4 fruit fly cellular contexts compared by ENCODE assay signal in genomic region chr3R:5264251-5265098, dm6.
A peak's percentile ranks its signal among the peaks of the same experiment; 100 is the strongest.
TF ChIP-seq lines count a peak whose summit lies in the region.

No protein-coding gene starts in this region.

TF ChIP-seq in whole organism, adult, 20 proteins besides CTCF, POLR2A, EP300 and RAD21 (continued from another document):
- TF ChIP-seq CG5204 (GFP tag; optimal IDR thresholded peaks at IDR 0.05; lab: Kevin White, UChicago) = no peak
- TF ChIP-seq cnc (optimal IDR thresholded peaks at IDR 0.05; lab: Kevin White, UChicago) = no peak
TF ChIP-seq in whole organism, adult: peak in this region for 15.

TF ChIP-seq in whole organism, embryonic, 481 proteins besides CTCF, POLR2A, EP300 and RAD21 (continued from another document and continues in another):
- TF ChIP-seq CG1603 (tag; optimal IDR thresholded peaks at IDR 0.05; lab: Kevin White, UChicago) = peak; percentile 42
- TF ChIP-seq CG8388 (GFP tag; optimal IDR thresholded peaks at IDR 0.05; lab: Kevin White, UChicago) = peak; percentile 22
- no peak for TF ChIP-seq Dbx (GFP tag; IDR thresholded peaks at IDR 0.05; lab: Robert Waterston, UW)
- no peak for TF ChIP-seq Nf-YA (GFP tag; IDR thresholded peaks at IDR 0.05; lab: Robert Waterston, UW)
- peak; percentile 32 for TF ChIP-seq CG2116 (GFP tag; optimal IDR thresholded peaks at IDR 0.05; lab: Kevin White, UChicago)
- peak; percentile 45 for TF ChIP-seq Oli (tag; optimal IDR thresholded peaks at IDR 0.05; lab: Kevin White, UChicago)
- peak; percentile 33 for TF ChIP-seq scrt (GFP tag; optimal IDR thresholded peaks at IDR 0.05; lab: Kevin White, UChicago)
- no peak for TF ChIP-seq Dref (GFP tag; IDR thresholded peaks at IDR 0.05; lab: Robert Waterston, UW)
- no peak for TF ChIP-seq B-H1 (GFP tag; IDR thresholded peaks at IDR 0.05; lab: Robert Waterston, UW)
- peak; percentile 56 for TF ChIP-seq Meics (GFP tag; optimal IDR thresholded peaks at IDR 0.05; lab: Kevin White, UChicago)
- no peak for TF ChIP-seq Usf (GFP tag; optimal IDR thresholded peaks at IDR 0.05; lab: Kevin White, UChicago)
- TF ChIP-seq CG7963 (GFP tag; IDR thresholded peaks at IDR 0.05; lab: Robert Waterston, UW; ENCODE audit: partially characterized antibody) = no peak
- TF ChIP-seq Eip74EF (GFP tag; optimal IDR thresholded peaks at IDR 0.05; lab: Kevin White, UChicago) = peak in 1 of 2 experiments; percentile 15
- TF ChIP-seq CG17385 (GFP tag; optimal IDR thresholded peaks at IDR 0.05; lab: Kevin White, UChicago) = peak; percentile 52
- TF ChIP-seq en (GFP tag; optimal IDR thresholded peaks at IDR 0.05; lab: Kevin White, UChicago) = no peak
- TF ChIP-seq grau (tag; optimal IDR thresholded peaks at IDR 0.05; lab: Kevin White, UChicago) = peak; percentile 67
- TF ChIP-seq CG10321 (GFP tag; IDR thresholded peaks at IDR 0.05; lab: Robert Waterston, UW) = no peak
- no peak for TF ChIP-seq Dad (GFP tag; optimal IDR thresholded peaks at IDR 0.05; lab: Kevin White, UChicago)
- peak; percentile 79 for TF ChIP-seq CG17829 (tag; optimal IDR thresholded peaks at IDR 0.05; lab: Kevin White, UChicago)
- no peak for TF ChIP-seq CG14667 (GFP tag; IDR thresholded peaks at IDR 0.05; lab: Robert Waterston, UW)
- TF ChIP-seq ara (GFP tag; IDR thresholded peaks at IDR 0.05; lab: Robert Waterston, UW) = no peak
- TF ChIP-seq gem (tag; optimal IDR thresholded peaks at IDR 0.05; lab: Kevin White, UChicago) = peak; percentile 58
- TF ChIP-seq CG10431 (GFP tag; optimal IDR thresholded peaks at IDR 0.05; lab: Kevin White, UChicago) = no peak
- no peak for TF ChIP-seq jumu (GFP tag; optimal IDR thresholded peaks at IDR 0.05; lab: Kevin White, UChicago)
- no peak for TF ChIP-seq HLH3B (GFP tag; IDR thresholded peaks at IDR 0.05; lab: Robert Waterston, UW)
- TF ChIP-seq CG17359 (tag; optimal IDR thresholded peaks at IDR 0.05; lab: Kevin White, UChicago) = peak; percentile 18
- no peak for TF ChIP-seq ham (GFP tag; IDR thresholded peaks at IDR 0.05; lab: Robert Waterston, UW)
- TF ChIP-seq Sin3A (optimal IDR thresholded peaks at IDR 0.05; lab: Kevin White, UChicago) = no peak
- no peak for TF ChIP-seq sqz (GFP tag; optimal IDR thresholded peaks at IDR 0.05; lab: Kevin White, UChicago)
- TF ChIP-seq chif (GFP tag; optimal IDR thresholded peaks at IDR 0.05; lab: Kevin White, UChicago) = peak; percentile 15 to 16
- no peak for TF ChIP-seq Oaz (GFP tag; IDR thresholded peaks at IDR 0.05; lab: Robert Waterston, UW)
- TF ChIP-seq bab2 (GFP tag; optimal IDR thresholded peaks at IDR 0.05; lab: Kevin White, UChicago) = no peak
- TF ChIP-seq E2f1 (GFP tag; IDR thresholded peaks at IDR 0.05; lab: Robert Waterston, UW) = no peak
- no peak for TF ChIP-seq Atf-2 (GFP tag; optimal IDR thresholded peaks at IDR 0.05; lab: Kevin White, UChicago)
- TF ChIP-seq Dip2 (GFP tag; IDR thresholded peaks at IDR 0.05; lab: Robert Waterston, UW) = no peak
- peak; percentile 20 for TF ChIP-seq Fer3 (tag; optimal IDR thresholded peaks at IDR 0.05; lab: Kevin White, UChicago)
- TF ChIP-seq CG18476 (GFP tag; optimal IDR thresholded peaks at IDR 0.05; lab: Kevin White, UChicago) = no peak
- TF ChIP-seq CG18619 (GFP tag; optimal IDR thresholded peaks at IDR 0.05; lab: Kevin White, UChicago) = peak; percentile 38
- no peak for TF ChIP-seq pnt (GFP tag; optimal IDR thresholded peaks at IDR 0.05; lab: Kevin White, UChicago)
- no peak for TF ChIP-seq CrebB (tag; optimal IDR thresholded peaks at IDR 0.05; lab: Kevin White, UChicago)
- TF ChIP-seq crc (GFP tag; optimal IDR thresholded peaks at IDR 0.05; lab: Kevin White, UChicago) = no peak
- TF ChIP-seq tgo (GFP tag; IDR thresholded peaks at IDR 0.05; lab: Robert Waterston, UW) = no peak
- TF ChIP-seq mirr (GFP tag; optimal IDR thresholded peaks at IDR 0.05; lab: Kevin White, UChicago) = peak; percentile 33
- peak; percentile 46 for TF ChIP-seq nmo (GFP tag; optimal IDR thresholded peaks at IDR 0.05; lab: Kevin White, UChicago)
- peak; percentile 48 for TF ChIP-seq HLHmδ (GFP tag; optimal IDR thresholded peaks at IDR 0.05; lab: Kevin White, UChicago)

TF ChIP-seq in whole organism, prepupa, 60 proteins besides CTCF, POLR2A, EP300 and RAD21 (continued from another document):
- peak; percentile 72 for TF ChIP-seq vri (GFP tag; optimal IDR thresholded peaks at IDR 0.05; lab: Kevin White, UChicago)
- peak; percentile 50 for TF ChIP-seq pdm3 (GFP tag; optimal IDR thresholded peaks at IDR 0.05; lab: Kevin White, UChicago)
- TF ChIP-seq ss (GFP tag; optimal IDR thresholded peaks at IDR 0.05; lab: Kevin White, UChicago) = peak; percentile 13 to 31
- TF ChIP-seq svp (GFP tag; lab: Kevin White, UChicago) = peak; percentile 85
- no peak for TF ChIP-seq CG11294 (GFP tag; IDR thresholded peaks at IDR 0.05; lab: Robert Waterston, UW)
- TF ChIP-seq esn (GFP tag; optimal IDR thresholded peaks at IDR 0.05; lab: Kevin White, UChicago) = peak; percentile 69
- peak; percentile 36 for TF ChIP-seq CG10631 (GFP tag; optimal IDR thresholded peaks at IDR 0.05; lab: Kevin White, UChicago)
- no peak for TF ChIP-seq fd85E (GFP tag; optimal IDR thresholded peaks at IDR 0.05; lab: Kevin White, UChicago)
- TF ChIP-seq Smox (GFP tag; optimal IDR thresholded peaks at IDR 0.05; lab: Kevin White, UChicago) = peak; percentile 44
- TF ChIP-seq Ets96B (tag; optimal IDR thresholded peaks at IDR 0.05; lab: Kevin White, UChicago) = peak; percentile 53
- no peak for TF ChIP-seq CG6163 (GFP tag; IDR thresholded peaks at IDR 0.05; lab: Robert Waterston, UW)
- peak; percentile 6 for TF ChIP-seq CG16779 (tag; optimal IDR thresholded peaks at IDR 0.05; lab: Kevin White, UChicago)
- TF ChIP-seq OdsH (GFP tag; optimal IDR thresholded peaks at IDR 0.05; lab: Kevin White, UChicago) = peak; percentile 47
- no peak for TF ChIP-seq CG9139 (GFP tag; optimal IDR thresholded peaks at IDR 0.05; lab: Kevin White, UChicago)
- peak; percentile 4 for TF ChIP-seq Sox15 (GFP tag; optimal IDR thresholded peaks at IDR 0.05; lab: Kevin White, UChicago)
- peak; percentile 12 for TF ChIP-seq CG4318 (GFP tag; optimal IDR thresholded peaks at IDR 0.05; lab: Kevin White, UChicago)
- TF ChIP-seq Sox14 (GFP tag; optimal IDR thresholded peaks at IDR 0.05; lab: Kevin White, UChicago) = peak; percentile 37
- TF ChIP-seq CG11902 (GFP tag; optimal IDR thresholded peaks at IDR 0.05; lab: Kevin White, UChicago) = peak; percentile 7
- no peak for TF ChIP-seq Gug (GFP tag; IDR thresholded peaks at IDR 0.05; lab: Robert Waterston, UW)
- peak; percentile 64 for TF ChIP-seq CG3032 (tag; optimal IDR thresholded peaks at IDR 0.05; lab: Kevin White, UChicago)
- peak; percentile 46 for TF ChIP-seq CG6792 (GFP tag; optimal IDR thresholded peaks at IDR 0.05; lab: Kevin White, UChicago)
- TF ChIP-seq CG8319 (GFP tag; optimal IDR thresholded peaks at IDR 0.05; lab: Kevin White, UChicago) = peak; percentile 35
- peak; percentile 92 for TF ChIP-seq Eip78C (GFP tag; lab: Kevin White, UChicago)
- peak; percentile 58 for TF ChIP-seq topi (GFP tag; optimal IDR thresholded peaks at IDR 0.05; lab: Kevin White, UChicago)
- peak; percentile 44 for TF ChIP-seq achi (GFP tag; optimal IDR thresholded peaks at IDR 0.05; lab: Kevin White, UChicago)
- TF ChIP-seq net (GFP tag; optimal IDR thresholded peaks at IDR 0.05; lab: Kevin White, UChicago) = no peak
- peak; percentile 60 for TF ChIP-seq CG6808 (GFP tag; optimal IDR thresholded peaks at IDR 0.05; lab: Kevin White, UChicago)
- TF ChIP-seq eg (GFP tag; IDR thresholded peaks at IDR 0.05; lab: Robert Waterston, UW) = no peak
- no peak for TF ChIP-seq CG8119 (GFP tag; IDR thresholded peaks at IDR 0.05; lab: Robert Waterston, UW)
- no peak for TF ChIP-seq CG3919 (GFP tag; optimal IDR thresholded peaks at IDR 0.05; lab: Kevin White, UChicago)
- TF ChIP-seq CG1621 (tag; optimal IDR thresholded peaks at IDR 0.05; lab: Kevin White, UChicago) = peak; percentile 33
- TF ChIP-seq CG6276 (GFP tag; optimal IDR thresholded peaks at IDR 0.05; lab: Kevin White, UChicago) = peak; percentile 62
- TF ChIP-seq CG11762 (GFP tag; optimal IDR thresholded peaks at IDR 0.05; lab: Kevin White, UChicago; ENCODE audit: insufficient read depth) = peak; percentile 25
- TF ChIP-seq acj6 (GFP tag; optimal IDR thresholded peaks at IDR 0.05; lab: Kevin White, UChicago) = peak; percentile 43
- TF ChIP-seq Blimp-1 (GFP tag; optimal IDR thresholded peaks at IDR 0.05; lab: Kevin White, UChicago) = peak; percentile 10
- peak in 1 of 2 experiments; percentile 57 for TF ChIP-seq salr (GFP tag; optimal IDR thresholded peaks at IDR 0.05; lab: Kevin White, UChicago)
- TF ChIP-seq Eip93F (GFP tag; optimal IDR thresholded peaks at IDR 0.05; lab: Kevin White, UChicago) = no peak
- TF ChIP-seq cyc (GFP tag; optimal IDR thresholded peaks at IDR 0.05; lab: Kevin White, UChicago) = peak; percentile 13
- TF ChIP-seq Sox102F (GFP tag; optimal IDR thresholded peaks at IDR 0.05; lab: Kevin White, UChicago) = peak; percentile 55
- peak; percentile 3 for TF ChIP-seq CG6854 (GFP tag; optimal IDR thresholded peaks at IDR 0.05; lab: Kevin White, UChicago)
- peak; percentile 49 for TF ChIP-seq fd59A (GFP tag; optimal IDR thresholded peaks at IDR 0.05; lab: Kevin White, UChicago)

TF ChIP-seq in whole organism, wandering third instar larva, 38 proteins besides CTCF, POLR2A, EP300 and RAD21 (continued from another document):
- TF ChIP-seq CG32264 (GFP tag; optimal IDR thresholded peaks at IDR 0.05; lab: Kevin White, UChicago) = no peak
- no peak for TF ChIP-seq sage (GFP tag; optimal IDR thresholded peaks at IDR 0.05; lab: Kevin White, UChicago)
- peak; percentile 64 for TF ChIP-seq br (GFP tag; optimal IDR thresholded peaks at IDR 0.05; lab: Kevin White, UChicago)
- TF ChIP-seq HLH106 (tag; optimal IDR thresholded peaks at IDR 0.05; lab: Kevin White, UChicago) = peak; percentile 61
- peak; percentile 36 for TF ChIP-seq Jra (GFP tag; optimal IDR thresholded peaks at IDR 0.05; lab: Kevin White, UChicago)
- no peak for TF ChIP-seq rgr (GFP tag; optimal IDR thresholded peaks at IDR 0.05; lab: Kevin White, UChicago)
- no peak for TF ChIP-seq usp (GFP tag; optimal IDR thresholded peaks at IDR 0.05; lab: Kevin White, UChicago)
- TF ChIP-seq lola (GFP tag; optimal IDR thresholded peaks at IDR 0.05; lab: Kevin White, UChicago) = no peak
- TF ChIP-seq Abd-B (GFP tag; optimal IDR thresholded peaks at IDR 0.05; lab: Kevin White, UChicago) = no peak
- TF ChIP-seq h (GFP tag; optimal IDR thresholded peaks at IDR 0.05; lab: Kevin White, UChicago) = peak; percentile 44
- peak; percentile 15 for TF ChIP-seq OdsH (GFP tag; optimal IDR thresholded peaks at IDR 0.05; lab: Kevin White, UChicago)
- peak; percentile 33 for TF ChIP-seq Vsx2 (GFP tag; optimal IDR thresholded peaks at IDR 0.05; lab: Kevin White, UChicago; ENCODE audit: partially characterized antibody)
- no peak for TF ChIP-seq Rel (GFP tag; optimal IDR thresholded peaks at IDR 0.05; lab: Kevin White, UChicago)
- TF ChIP-seq Rel (tag; optimal IDR thresholded peaks at IDR 0.05; lab: Kevin White, UChicago) = peak; percentile 51
- TF ChIP-seq brk (GFP tag; optimal IDR thresholded peaks at IDR 0.05; lab: Kevin White, UChicago) = no peak
- peak; percentile 53 for TF ChIP-seq fru (GFP tag; optimal IDR thresholded peaks at IDR 0.05; lab: Kevin White, UChicago)
